Fruit fly (Drosophila melanogaster): ENCODE data around the gene mib1.

dm6 chr3L:16045083-16045830 is 33.6 kb upstream of the mib1 start:
- no peak for TF ChIP-seq insv (optimal IDR thresholded peaks at IDR 0.05)
- TF ChIP-seq psq (optimal IDR thresholded peaks at IDR 0.05), result no peak
- TF ChIP-seq h (optimal IDR thresholded peaks at IDR 0.05), result no peak
- no peak for TF ChIP-seq ttk (optimal IDR thresholded peaks at IDR 0.05)
- TF ChIP-seq Sin3A (optimal IDR thresholded peaks at IDR 0.05), result no peak
